Fruit fly (Drosophila melanogaster): ENCODE measurements around the gene Tpi.

DNA sequence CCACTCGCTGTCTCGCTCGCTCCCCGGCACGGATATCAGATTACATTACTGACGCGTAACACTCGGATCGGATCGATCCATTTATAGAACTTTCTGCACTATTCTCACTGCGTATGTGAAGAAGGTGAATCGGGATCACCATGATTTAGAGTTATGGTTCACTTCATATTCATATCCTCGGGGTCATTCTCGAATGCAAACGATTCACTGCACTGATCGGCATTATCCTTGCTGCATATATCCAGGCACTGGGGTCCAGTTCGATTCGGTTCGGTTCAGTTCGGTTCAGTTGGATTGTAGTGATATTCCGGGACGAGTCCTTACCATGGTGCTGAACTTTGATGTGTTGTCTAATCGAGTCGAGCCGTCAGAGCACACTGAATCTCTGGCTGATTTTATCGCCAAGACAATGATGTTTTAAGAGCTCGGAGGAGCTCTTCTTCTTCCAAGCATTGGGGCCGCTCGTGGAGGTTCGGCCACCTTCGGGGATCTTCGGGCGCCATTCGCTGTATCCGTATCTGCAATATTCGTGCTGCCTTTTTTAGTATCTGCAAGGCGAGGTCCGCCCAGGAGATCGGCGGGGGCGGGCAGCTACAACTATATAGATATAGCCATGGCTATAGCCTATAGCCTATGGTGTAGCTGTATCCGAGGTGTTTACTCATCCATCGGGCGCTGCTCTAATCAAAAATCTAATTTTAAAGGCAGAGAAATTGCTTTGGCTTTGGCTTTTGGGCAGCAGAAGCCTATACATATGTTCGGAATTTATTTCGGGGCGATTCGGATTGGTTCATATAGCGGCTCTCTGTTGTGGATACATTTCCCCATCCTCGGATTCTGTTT is 40.0 kb upstream of the Tpi start, which contains the start of gene Mlc2:
- no peak for TF ChIP-seq dimm (GFP tag; IDR thresholded peaks at IDR 0.05)
- no peak for TF ChIP-seq CG8478 (optimal IDR thresholded peaks at IDR 0.05)
- TF ChIP-seq CG9437 (GFP tag; optimal IDR thresholded peaks at IDR 0.05): no peak
- no peak for TF ChIP-seq crp (GFP tag; optimal IDR thresholded peaks at IDR 0.05)
- TF ChIP-seq pho (GFP tag; optimal IDR thresholded peaks at IDR 0.05): no peak
- TF ChIP-seq seq (GFP tag; IDR thresholded peaks at IDR 0.05): no peak
- TF ChIP-seq Atf6 (GFP tag; IDR thresholded peaks at IDR 0.05): no peak
- no peak for TF ChIP-seq MBD-R2 (GFP tag; IDR thresholded peaks at IDR 0.05)
- TF ChIP-seq CG7786 (GFP tag; optimal IDR thresholded peaks at IDR 0.05): no peak
- TF ChIP-seq MESR4 (GFP tag; optimal IDR thresholded peaks at IDR 0.05): no peak
- no peak for TF ChIP-seq Atf3 (GFP tag; optimal IDR thresholded peaks at IDR 0.05)
- no peak for TF ChIP-seq Opbp (GFP tag; IDR thresholded peaks at IDR 0.05; ENCODE audit: partially characterized antibody)
